Fruit fly (Drosophila melanogaster): ENCODE results near the gene PGRP-SB1.

PGRP-SB1 gene

DNA sequence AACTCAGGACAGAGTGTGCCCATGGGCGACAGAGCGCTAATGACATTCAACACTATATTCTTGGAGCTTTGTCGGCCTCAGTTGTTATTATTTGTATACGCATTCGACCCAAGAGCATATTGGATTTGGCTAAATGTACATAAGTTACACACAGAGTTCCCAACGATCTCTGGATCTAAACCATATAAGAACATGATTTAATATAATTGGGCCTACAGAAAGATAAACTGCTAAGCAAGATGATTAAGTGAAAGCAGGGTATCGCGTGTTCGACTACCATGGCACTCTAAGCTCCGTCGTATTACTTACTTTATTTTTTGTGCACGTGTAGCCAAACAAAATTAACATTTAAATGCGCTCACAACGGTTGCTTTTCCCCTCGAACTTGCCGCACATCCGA, 32.5 kb upstream of the PGRP-SB1 start (continued):
- no peak for TF ChIP-seq Hand (GFP tag; optimal IDR thresholded peaks at IDR 0.05)
- TF ChIP-seq PHDP (tag; optimal IDR thresholded peaks at IDR 0.05), result peak; percentile 45
- no peak for TF ChIP-seq CG17328 (GFP tag; IDR thresholded peaks at IDR 0.05)
- peak; percentile 14 for TF ChIP-seq pb (GFP tag; optimal IDR thresholded peaks at IDR 0.05)
- TF ChIP-seq da (GFP tag; optimal IDR thresholded peaks at IDR 0.05), result no peak
- no peak for TF ChIP-seq nom (GFP tag; optimal IDR thresholded peaks at IDR 0.05)
- TF ChIP-seq CG14667 (GFP tag; IDR thresholded peaks at IDR 0.05), result no peak
- TF ChIP-seq CG7745 (tag; optimal IDR thresholded peaks at IDR 0.05), result no peak
- TF ChIP-seq gce (GFP tag; IDR thresholded peaks at IDR 0.05), result no peak
- TF ChIP-seq trh (GFP tag; optimal IDR thresholded peaks at IDR 0.05), result no peak
- no peak for TF ChIP-seq Camta (GFP tag; optimal IDR thresholded peaks at IDR 0.05)
- peak; percentile 3 for TF ChIP-seq tx (GFP tag; optimal IDR thresholded peaks at IDR 0.05)
- no peak for TF ChIP-seq ftz-f1 (GFP tag; optimal IDR thresholded peaks at IDR 0.05)
- no peak for TF ChIP-seq sob (GFP tag; IDR thresholded peaks at IDR 0.05)
- TF ChIP-seq HHEX (GFP tag; optimal IDR thresholded peaks at IDR 0.05), result peak; percentile 30
- TF ChIP-seq Aef1 (GFP tag; IDR thresholded peaks at IDR 0.05), result no peak
- TF ChIP-seq Nf-YA (GFP tag; IDR thresholded peaks at IDR 0.05), result no peak
- TF ChIP-seq CG18262 (tag; optimal IDR thresholded peaks at IDR 0.05), result peak; percentile 57
- no peak for TF ChIP-seq rib (GFP tag; IDR thresholded peaks at IDR 0.05)
- peak; percentile 16; the same call in 1 of the 2 replicates for TF ChIP-seq CG10366 (GFP tag; IDR thresholded peaks at IDR 0.05)
- no peak for TF ChIP-seq Dref (GFP tag; IDR thresholded peaks at IDR 0.05)
- no peak for TF ChIP-seq zf30C (GFP tag; optimal IDR thresholded peaks at IDR 0.05)
- TF ChIP-seq twi (tag; optimal IDR thresholded peaks at IDR 0.05), result no peak
- no peak for TF ChIP-seq CG15011 (GFP tag; optimal IDR thresholded peaks at IDR 0.05)
- peak; percentile 13 for TF ChIP-seq CG13894 (tag; optimal IDR thresholded peaks at IDR 0.05)
- no peak for TF ChIP-seq Rfx (GFP tag; IDR thresholded peaks at IDR 0.05)
- peak in 1 of 2 experiments; percentile 1 for TF ChIP-seq Eip74EF (GFP tag; optimal IDR thresholded peaks at IDR 0.05)
- TF ChIP-seq wdn (GFP tag; IDR thresholded peaks at IDR 0.05), result no peak
- TF ChIP-seq disco-r (GFP tag; optimal IDR thresholded peaks at IDR 0.05), result no peak
- TF ChIP-seq abd-A (tag; optimal IDR thresholded peaks at IDR 0.05), result no peak
- TF ChIP-seq oc (tag; optimal IDR thresholded peaks at IDR 0.05), result peak; percentile 51
- no peak for TF ChIP-seq fru (optimal IDR thresholded peaks at IDR 0.05)
- TF ChIP-seq shn (GFP tag; optimal IDR thresholded peaks at IDR 0.05), result no peak
- TF ChIP-seq Ets97D (GFP tag; optimal IDR thresholded peaks at IDR 0.05), result no peak
- no peak for TF ChIP-seq mam (GFP tag; optimal IDR thresholded peaks at IDR 0.05)
- no peak for TF ChIP-seq Trl (optimal IDR thresholded peaks at IDR 0.05)
- TF ChIP-seq Trl (GFP tag; optimal IDR thresholded peaks at IDR 0.05), result no peak
- no peak for TF ChIP-seq Dip2 (GFP tag; IDR thresholded peaks at IDR 0.05)
- TF ChIP-seq CG6683 (GFP tag; optimal IDR thresholded peaks at IDR 0.05), result no peak
- TF ChIP-seq dimm (GFP tag; IDR thresholded peaks at IDR 0.05), result no peak
- TF ChIP-seq gfzf (GFP tag; optimal IDR thresholded peaks at IDR 0.05), result no peak
- no peak for TF ChIP-seq Tbp (GFP tag; optimal IDR thresholded peaks at IDR 0.05)
- TF ChIP-seq NfI (GFP tag; optimal IDR thresholded peaks at IDR 0.05), result peak; percentile 28
- no peak for TF ChIP-seq zen (tag; optimal IDR thresholded peaks at IDR 0.05)
- TF ChIP-seq luna (GFP tag; optimal IDR thresholded peaks at IDR 0.05), result no peak
- TF ChIP-seq lilli (GFP tag; optimal IDR thresholded peaks at IDR 0.05), result peak; percentile 35
- TF ChIP-seq Drgx (GFP tag; IDR thresholded peaks at IDR 0.05), result no peak
- no peak for TF ChIP-seq HLH4C (GFP tag; IDR thresholded peaks at IDR 0.05; ENCODE audit: partially characterized antibody)
- TF ChIP-seq Oaz (GFP tag; IDR thresholded peaks at IDR 0.05), result no peak
- TF ChIP-seq Hr39 (optimal IDR thresholded peaks at IDR 0.05), result no peak
- TF ChIP-seq CG30020 (tag; optimal IDR thresholded peaks at IDR 0.05), result no peak
- TF ChIP-seq scrt (GFP tag; optimal IDR thresholded peaks at IDR 0.05), result no peak
- TF ChIP-seq CoRest (tag; optimal IDR thresholded peaks at IDR 0.05), result peak; percentile 33

All from whole organism, embryonic.